Fruit fly (Drosophila melanogaster) whole organism, embryonic: ENCODE data around the gene Spps.

Experiments used
- CG10209 ChIP-seq: fragments of 200-800 bp; sonication (Bioruptor generic); optimal IDR thresholded peaks from 3 replicates; lab custom pipeline; 2017; ENCODE audit warnings: missing biosample characterization, mild to moderate bottlenecking, missing genetic modification characterization, missing genetic modification reagents
- CG10267 ChIP-seq: fragments of 200-800 bp; sonication (Bioruptor generic); optimal IDR thresholded peaks from 2 replicates; lab custom pipeline; 2018; ENCODE audit warnings: missing biosample characterization, mild to moderate bottlenecking, missing genetic modification characterization, moderate library complexity
- CG10431 ChIP-seq: fragments of 200-800 bp; sonication (Bioruptor generic); optimal IDR thresholded peaks from 3 replicates; lab custom pipeline; 2018; ENCODE audit warnings: missing biosample characterization, mild to moderate bottlenecking, missing genetic modification characterization
- CG11456 ChIP-seq: fragments of 200-800 bp; sonication (Bioruptor generic); IDR thresholded peaks from 3 replicates; pipeline ENCODE4 v1.3.6; 2022; ENCODE audit warnings: missing biosample characterization, missing genetic modification characterization
- CG11695 ChIP-seq: fragments of 200-800 bp; sonication (Bioruptor generic); IDR thresholded peaks from 3 replicates; pipeline ENCODE4 v1.3.6; 2022; ENCODE audit warnings: missing biosample characterization, missing genetic modification characterization
- CG12769 ChIP-seq: fragments of 200-800 bp; sonication (Bioruptor generic); optimal IDR thresholded peaks from 2 replicates; lab custom pipeline; 2019; ENCODE audit warnings: missing biosample characterization, mild to moderate bottlenecking, missing genetic modification characterization, moderate library complexity
- CG14441 ChIP-seq: fragments of 200-800 bp; sonication (Bioruptor generic); IDR thresholded peaks from 2 replicates; pipeline ENCODE4 v1.3.6; 2022; ENCODE audit warnings: missing biosample characterization, missing genetic modification characterization
- CG1603 ChIP-seq: fragments of 200-800 bp; sonication (Bioruptor generic); optimal IDR thresholded peaks from 2 replicates; lab custom pipeline; 2019; ENCODE audit warnings: missing biosample characterization, mild to moderate bottlenecking, missing genetic modification characterization, moderate library complexity
- CG17385 ChIP-seq: fragments of 200-800 bp; sonication (Bioruptor generic); optimal IDR thresholded peaks from 3 replicates; lab custom pipeline; 2018; ENCODE audit warnings: missing biosample characterization, mild to moderate bottlenecking, missing genetic modification characterization
- CG17829 ChIP-seq: fragments of 200-800 bp; optimal IDR thresholded peaks from 2 replicates; lab custom pipeline; 2019; ENCODE audit warnings: missing biosample characterization, mild to moderate bottlenecking, missing genetic modification characterization, moderate library complexity
- CG2120 ChIP-seq: fragments of 200-800 bp; sonication (Bioruptor generic); optimal IDR thresholded peaks from 3 replicates; lab custom pipeline; 2016; ENCODE audit warnings: missing biosample characterization, missing genetic modification characterization
- CG2202 ChIP-seq: fragments of 200-800 bp; sonication (Bioruptor generic); optimal IDR thresholded peaks from 2 replicates; lab custom pipeline; 2018; ENCODE audit warnings: missing biosample characterization, mild to moderate bottlenecking, missing genetic modification characterization
- CG3065 ChIP-seq: fragments of 200-800 bp; sonication (Bioruptor generic); optimal IDR thresholded peaks from 2 replicates; lab custom pipeline; 2016; ENCODE audit warnings: missing biosample characterization, missing genetic modification characterization
- CG3163 ChIP-seq: fragments of 200-800 bp; sonication (Bioruptor generic); optimal IDR thresholded peaks from 3 replicates; lab custom pipeline; 2016; ENCODE audit warnings: missing biosample characterization, missing genetic modification characterization
- CG33557 ChIP-seq: fragments of 200-800 bp; sonication (Bioruptor generic); optimal IDR thresholded peaks from 2 replicates; lab custom pipeline; 2019; ENCODE audit warnings: missing biosample characterization, mild to moderate bottlenecking, missing genetic modification characterization, moderate library complexity
- CG4360 ChIP-seq: fragments of 200-800 bp; sonication (Bioruptor generic); IDR thresholded peaks from 2 replicates; pipeline ENCODE4 v1.3.6; 2022; ENCODE audit warnings: missing biosample characterization, missing genetic modification characterization
- CG5245 ChIP-seq: fragments of 200-800 bp; sonication (Bioruptor generic); optimal IDR thresholded peaks from 3 replicates; lab custom pipeline; 2016; ENCODE audit warnings: missing biosample characterization, missing genetic modification characterization
- CG6813 ChIP-seq: fragments of 200-800 bp; sonication (Bioruptor generic); optimal IDR thresholded peaks from 2 replicates; lab custom pipeline; 2017; ENCODE audit warnings: missing biosample characterization, missing genetic modification characterization, mild to moderate bottlenecking, moderate library complexity, missing genetic modification reagents
- CG7745 ChIP-seq: fragments of 200-800 bp; sonication (Bioruptor generic); optimal IDR thresholded peaks from 2 replicates; lab custom pipeline; 2018; ENCODE audit warnings: missing biosample characterization, mild to moderate bottlenecking, missing genetic modification characterization, moderate library complexity
- CG7786 ChIP-seq: fragments of 200-800 bp; sonication (Bioruptor generic); optimal IDR thresholded peaks from 2 replicates; lab custom pipeline; 2016; ENCODE audit warnings: missing biosample characterization, missing genetic modification characterization
- CG7839 ChIP-seq: fragments of 200-800 bp; sonication (Bioruptor generic); optimal IDR thresholded peaks from 3 replicates; lab custom pipeline; 2018; ENCODE audit warnings: missing biosample characterization, mild to moderate bottlenecking, missing genetic modification characterization, moderate library complexity
- CG9215 ChIP-seq: fragments of 200-800 bp; sonication (Bioruptor generic); IDR thresholded peaks from 2 replicates; pipeline ENCODE4 v1.3.6; 2022; ENCODE audit warnings: missing biosample characterization, missing genetic modification characterization
- CG9609 ChIP-seq: fragments of 200-800 bp; sonication (Bioruptor generic); optimal IDR thresholded peaks from 3 replicates; lab custom pipeline; 2016; ENCODE audit warnings: missing biosample characterization, missing genetic modification characterization
- Ets97D ChIP-seq: fragments of 200-800 bp; sonication (Bioruptor generic); optimal IDR thresholded peaks from 3 replicates; lab custom pipeline; 2016; ENCODE audit warnings: missing biosample characterization, missing genetic modification characterization
- GATAe ChIP-seq: fragments of 200-800 bp; sonication (Bioruptor generic); conservative IDR thresholded peaks from 2 replicates; pipeline ENCODE4 v1.3.6; 2022; ENCODE audit warnings: missing biosample characterization, missing genetic modification characterization
- HLH54F ChIP-seq: fragments of 200-800 bp; sonication (Bioruptor generic); optimal IDR thresholded peaks from 3 replicates; lab custom pipeline; 2016; ENCODE audit warnings: missing biosample characterization, missing genetic modification characterization
- HmgZ ChIP-seq: fragments of 200-800 bp; sonication (Bioruptor generic); optimal IDR thresholded peaks from 2 replicates; lab custom pipeline; 2018; ENCODE audit warnings: missing biosample characterization, mild to moderate bottlenecking, missing genetic modification characterization
- Kr ChIP-seq: fragments of 200-800 bp; sonication (Bioruptor generic); optimal IDR thresholded peaks from 2 replicates; lab custom pipeline; 2017; ENCODE audit warnings: missing biosample characterization, mild to moderate bottlenecking, missing genetic modification characterization
- MBD-R2 ChIP-seq: fragments of 200-800 bp; sonication (Bioruptor generic); IDR thresholded peaks from 2 replicates; pipeline ENCODE4 v1.3.6; 2022; ENCODE audit warnings: missing biosample characterization, missing genetic modification characterization
- NFAT ChIP-seq: fragments of 200-800 bp; sonication (Bioruptor generic); IDR thresholded peaks from 2 replicates; pipeline ENCODE4 v1.3.6; 2022; ENCODE audit warnings: missing biosample characterization, missing genetic modification characterization
- Nf-YB ChIP-seq: fragments of 200-800 bp; sonication (Bioruptor generic); optimal IDR thresholded peaks from 3 replicates; lab custom pipeline; 2019; ENCODE audit warnings: missing biosample characterization, mild to moderate bottlenecking, missing genetic modification characterization, moderate library complexity
- Ptx1 ChIP-seq: fragments of 200-800 bp; sonication (Bioruptor generic); IDR thresholded peaks from 2 replicates; pipeline ENCODE4 v1.3.6; 2022; ENCODE audit warnings: missing biosample characterization, missing genetic modification characterization
- Rx ChIP-seq: fragments of 200-800 bp; sonication (Bioruptor generic); IDR thresholded peaks from 2 replicates; pipeline ENCODE4 v1.3.6; 2022; ENCODE audit warnings: missing biosample characterization, missing genetic modification characterization
- Scr ChIP-seq: fragments of 200-800 bp; sonication (Bioruptor generic); IDR thresholded peaks from 2 replicates; pipeline ENCODE4 v1.3.6; 2022; ENCODE audit warnings: missing biosample characterization, missing genetic modification characterization; ENCODE audit not compliant: partially characterized antibody
- ash1 ChIP-seq: fragments of 200-800 bp; sonication (Bioruptor generic); optimal IDR thresholded peaks from 2 replicates; lab custom pipeline; 2018; ENCODE audit warnings: missing biosample characterization, mild to moderate bottlenecking, missing genetic modification characterization
- da ChIP-seq: fragments of 200-800 bp; sonication (Bioruptor generic); optimal IDR thresholded peaks from 2 replicates; lab custom pipeline; 2016; ENCODE audit warnings: missing biosample characterization, missing genetic modification characterization
- ems ChIP-seq: fragments of 200-800 bp; sonication (Bioruptor generic); optimal IDR thresholded peaks from 3 replicates; lab custom pipeline; 2016; ENCODE audit warnings: missing biosample characterization, missing genetic modification characterization
- exex ChIP-seq: fragments of 200-800 bp; sonication (Bioruptor generic); optimal IDR thresholded peaks from 4 replicates; lab custom pipeline; 2018; ENCODE audit warnings: missing biosample characterization, mild to moderate bottlenecking, missing genetic modification characterization, moderate library complexity
- kah ChIP-seq: fragments of 200-800 bp; sonication (Bioruptor generic); optimal IDR thresholded peaks from 2 replicates; lab custom pipeline; 2018; ENCODE audit warnings: missing biosample characterization, mild to moderate bottlenecking, missing genetic modification characterization
- nmo ChIP-seq: fragments of 200-800 bp; sonication (Bioruptor generic); optimal IDR thresholded peaks from 2 replicates; lab custom pipeline; 2018; ENCODE audit warnings: missing biosample characterization, mild to moderate bottlenecking, missing genetic modification characterization, moderate library complexity
- otp ChIP-seq: fragments of 200-800 bp; sonication (Bioruptor generic); IDR thresholded peaks from 3 replicates; pipeline ENCODE4, ENCODE4 v1.3.6; 2022; ENCODE audit warnings: missing biosample characterization, missing genetic modification characterization
- pros ChIP-seq: fragments of 200-800 bp; sonication (Bioruptor generic); optimal IDR thresholded peaks from 3 replicates; lab custom pipeline; 2019; ENCODE audit warnings: missing biosample characterization, mild to moderate bottlenecking, missing genetic modification characterization, moderate library complexity
- scrt ChIP-seq: fragments of 200-800 bp; sonication (Bioruptor generic); optimal IDR thresholded peaks from 2 replicates; lab custom pipeline; 2018; ENCODE audit warnings: missing biosample characterization, mild to moderate bottlenecking, missing genetic modification characterization, moderate library complexity
- sens ChIP-seq: fragments of 200-800 bp; sonication (Bioruptor generic); peaks from one replicate; lab custom pipeline; 2016; ENCODE audit warnings: missing biosample characterization, missing genetic modification characterization
- shn ChIP-seq: fragments of 200-800 bp; sonication (Bioruptor generic); optimal IDR thresholded peaks from 3 replicates; lab custom pipeline; 2016; ENCODE audit warnings: missing biosample characterization, missing genetic modification characterization
- stwl ChIP-seq: fragments of 200-800 bp; sonication (Bioruptor generic); optimal IDR thresholded peaks from 3 replicates; lab custom pipeline; 2018; ENCODE audit warnings: missing biosample characterization, mild to moderate bottlenecking, missing genetic modification characterization, moderate library complexity
- tna ChIP-seq: fragments of 200-800 bp; sonication (Bioruptor generic); IDR thresholded peaks from 2 replicates; pipeline ENCODE4 v1.3.6; 2022; ENCODE audit warnings: missing biosample characterization, missing genetic modification characterization; ENCODE audit not compliant: partially characterized antibody
- vfl ChIP-seq: fragments of 200-800 bp; sonication (Bioruptor generic); optimal IDR thresholded peaks from 2 replicates; lab custom pipeline; 2016; ENCODE audit warnings: missing biosample characterization, missing genetic modification characterization
- zf30C ChIP-seq: fragments of 200-800 bp; sonication (Bioruptor generic); optimal IDR thresholded peaks from 3 replicates; lab custom pipeline; 2018; ENCODE audit warnings: missing biosample characterization, mild to moderate bottlenecking, missing genetic modification characterization
- zfh1 ChIP-seq: fragments of 200-800 bp; sonication (Bioruptor generic); IDR thresholded peaks from 3 replicates; pipeline ENCODE4 v1.3.6; 2022; ENCODE audit warnings: missing biosample characterization, missing genetic modification characterization

The Spps gene

dm6 chr3R:24206341-24207114, 20.2 kb downstream of the Spps start (continued):
- TF ChIP-seq zfh1 (peak; percentile 58; the same call in 1 of the 3 replicates), Kr (GFP tag; lab: Kevin White, UChicago) (no peak), CG4360 (GFP tag; lab: Robert Waterston, UW) (no peak), scrt (GFP tag; lab: Kevin White, UChicago) (no peak), CG14441 (peak; percentile 51), CG3065 (GFP tag; lab: Kevin White, UChicago) (no peak), CG11695 (peak; percentile 43; the same call in 1 of the 3 replicates), MBD-R2 (GFP tag; lab: Robert Waterston, UW) (no peak), exex (no peak), Ets97D (GFP tag; lab: Kevin White, UChicago) (no peak), pros (no peak), da (no peak), Rx (GFP tag; lab: Robert Waterston, UW) (no peak), CG10431 (GFP tag; lab: Kevin White, UChicago) (peak; percentile 17), HLH54F (GFP tag; lab: Kevin White, UChicago) (no peak), CG33557 (GFP tag; lab: Kevin White, UChicago) (no peak), CG17829 (tag; lab: Kevin White, UChicago) (peak; percentile 52), ems (GFP tag; lab: Kevin White, UChicago) (peak; percentile 38), GATAe (GFP tag; lab: Robert Waterston, UW) (no peak), Ptx1 (GFP tag; lab: Robert Waterston, UW) (peak; percentile 71), stwl (tag; lab: Kevin White, UChicago) (no peak), CG5245 (GFP tag; lab: Kevin White, UChicago) (peak; percentile 41), CG3163 (no peak), vfl (no peak), sens (GFP tag; lab: Kevin White, UChicago) (peak; percentile 85), CG10267 (peak; percentile 41), HmgZ (tag; lab: Kevin White, UChicago) (no peak), CG2120 (GFP tag; lab: Kevin White, UChicago) (no peak), ash1 (GFP tag; lab: Kevin White, UChicago) (no peak), CG12769 (no peak), CG17385 (peak; percentile 60), tna (GFP tag; lab: Robert Waterston, UW) (no peak), Nf-YB (no peak), CG1603 (tag; lab: Kevin White, UChicago) (peak; percentile 77), CG10209 (GFP tag; lab: Kevin White, UChicago) (peak; percentile 30), CG2202 (no peak), shn (GFP tag; lab: Kevin White, UChicago) (no peak), CG9609 (GFP tag; lab: Kevin White, UChicago) (no peak), CG7839 (tag; lab: Kevin White, UChicago) (peak; percentile 66), nmo (peak; percentile 64), kah (GFP tag; lab: Kevin White, UChicago) (peak; percentile 35), CG6813 (GFP tag; lab: Kevin White, UChicago) (no peak), CG9215 (no peak), CG11456 (GFP tag; lab: Robert Waterston, UW) (no peak), CG7786 (GFP tag; lab: Kevin White, UChicago) (no peak), otp (GFP tag; lab: Robert Waterston, UW) (no peak), CG7745 (no peak), zf30C (GFP tag; lab: Kevin White, UChicago) (no peak), Scr (no peak), NFAT (GFP tag; lab: Robert Waterston, UW) (no peak)
